Fruit fly (Drosophila melanogaster) whole organism, embryonic: ENCODE data around the gene CG5697.

ENCODE experiments used
- Atf-2 ChIP-seq: fragments of 200-800 bp; sonication (Bioruptor generic); optimal IDR thresholded peaks from 2 replicates; lab custom pipeline; 2016; ENCODE audit warnings: missing biosample characterization, missing genetic modification characterization
- B-H1 ChIP-seq: fragments of 200-800 bp; sonication (Bioruptor generic); IDR thresholded peaks from 3 replicates; pipeline ENCODE4 v1.3.6; 2022; ENCODE audit warnings: missing biosample characterization, missing genetic modification characterization
- CG12219 ChIP-seq: fragments of 200-800 bp; sonication (Bioruptor generic); optimal IDR thresholded peaks from 3 replicates; lab custom pipeline; 2018; ENCODE audit warnings: missing biosample characterization, mild to moderate bottlenecking, missing genetic modification characterization
- CG14441 ChIP-seq: fragments of 200-800 bp; sonication (Bioruptor generic); IDR thresholded peaks from 2 replicates; pipeline ENCODE4 v1.3.6; 2022; ENCODE audit warnings: missing biosample characterization, missing genetic modification characterization
- CG15696 ChIP-seq: fragments of 200-800 bp; sonication (Bioruptor generic); optimal IDR thresholded peaks from 2 replicates; lab custom pipeline; 2019; ENCODE audit warnings: missing biosample characterization, mild to moderate bottlenecking, missing genetic modification characterization, moderate library complexity
- CG17385 ChIP-seq: fragments of 200-800 bp; sonication (Bioruptor generic); optimal IDR thresholded peaks from 3 replicates; lab custom pipeline; 2018; ENCODE audit warnings: missing biosample characterization, mild to moderate bottlenecking, missing genetic modification characterization
- CG17802 ChIP-seq: fragments of 200-800 bp; sonication (Bioruptor generic); optimal IDR thresholded peaks from 2 replicates; lab custom pipeline; 2018; ENCODE audit warnings: missing biosample characterization, mild to moderate bottlenecking, missing genetic modification characterization, moderate library complexity
- CG1792 ChIP-seq: fragments of 200-800 bp; sonication (Bioruptor generic); optimal IDR thresholded peaks from 2 replicates; lab custom pipeline; 2016; ENCODE audit warnings: missing biosample characterization, missing genetic modification characterization
- CG18011 ChIP-seq: fragments of 200-800 bp; sonication (Bioruptor generic); optimal IDR thresholded peaks from 2 replicates; lab custom pipeline; 2017; ENCODE audit warnings: missing biosample characterization, missing genetic modification characterization, mild to moderate bottlenecking, moderate library complexity, missing genotype
- CG2678 ChIP-seq: fragments of 200-800 bp; sonication (Bioruptor generic); optimal IDR thresholded peaks from 3 replicates; lab custom pipeline; 2019; ENCODE audit warnings: missing biosample characterization, mild to moderate bottlenecking, missing genetic modification characterization, moderate library complexity
- CG30431 ChIP-seq: fragments of 200-800 bp; sonication (Bioruptor generic); optimal IDR thresholded peaks from 2 replicates; lab custom pipeline; 2017; ENCODE audit warnings: missing biosample characterization, missing genetic modification characterization
- CG31224 ChIP-seq: fragments of 200-800 bp; sonication (Bioruptor generic); IDR thresholded peaks from 2 replicates; pipeline ENCODE4 v1.3.6; 2022; ENCODE audit warnings: missing biosample characterization, missing genetic modification characterization
- CG32532 ChIP-seq: fragments of 200-800 bp; sonication (Bioruptor generic); IDR thresholded peaks from 2 replicates; pipeline ENCODE4 v1.3.6; 2022; ENCODE audit warnings: missing biosample characterization, missing genetic modification characterization
- CG32767 ChIP-seq: fragments of 200-800 bp; sonication (Bioruptor generic); IDR thresholded peaks from 2 replicates; pipeline ENCODE4 v1.3.6; 2022; ENCODE audit warnings: missing biosample characterization, missing genetic modification characterization
- CG34376 ChIP-seq: fragments of 200-800 bp; sonication (Bioruptor generic); optimal IDR thresholded peaks from 2 replicates; lab custom pipeline; 2018; ENCODE audit warnings: missing biosample characterization, mild to moderate bottlenecking, missing genetic modification characterization
- CG3838 ChIP-seq: fragments of 200-800 bp; sonication (Bioruptor generic); optimal IDR thresholded peaks from 3 replicates; lab custom pipeline; 2016; ENCODE audit warnings: missing biosample characterization, missing genetic modification characterization
- CG6175 ChIP-seq: fragments of 200-800 bp; sonication (Bioruptor generic); IDR thresholded peaks from 3 replicates; pipeline ENCODE4 v1.3.6; 2022; ENCODE audit warnings: missing biosample characterization, missing genetic modification characterization
- CG7556 ChIP-seq: fragments of 200-800 bp; sonication (Bioruptor generic); optimal IDR thresholded peaks from 2 replicates; lab custom pipeline; 2017; ENCODE audit warnings: missing biosample characterization, mild to moderate bottlenecking, missing genetic modification characterization
- CG8089 ChIP-seq: fragments of 200-800 bp; sonication (Bioruptor generic); optimal IDR thresholded peaks from 3 replicates; lab custom pipeline; 2016; ENCODE audit warnings: missing biosample characterization, missing genetic modification characterization
- D19A ChIP-seq: fragments of 200-800 bp; optimal IDR thresholded peaks from 3 replicates; lab custom pipeline; 2019; ENCODE audit warnings: missing biosample characterization, mild to moderate bottlenecking, missing genetic modification characterization, moderate library complexity
- D19B ChIP-seq: fragments of 200-800 bp; sonication (Bioruptor generic); optimal IDR thresholded peaks from 2 replicates; lab custom pipeline; 2017; ENCODE audit warnings: missing biosample characterization, mild to moderate bottlenecking, missing genetic modification characterization
- Dad ChIP-seq: fragments of 200-800 bp; sonication (Bioruptor generic); optimal IDR thresholded peaks from 3 replicates; lab custom pipeline; 2016; ENCODE audit warnings: missing biosample characterization, missing genetic modification characterization
- ERR ChIP-seq: fragments of 200-800 bp; sonication (Bioruptor generic); optimal IDR thresholded peaks from 2 replicates; lab custom pipeline; 2016; ENCODE audit warnings: missing biosample characterization, missing genetic modification characterization
- Fer3 ChIP-seq: fragments of 200-800 bp; sonication (Bioruptor generic); optimal IDR thresholded peaks from 2 replicates; lab custom pipeline; 2018; ENCODE audit warnings: missing biosample characterization, mild to moderate bottlenecking, missing genetic modification characterization, moderate library complexity
- Hand ChIP-seq: fragments of 200-800 bp; sonication (Bioruptor generic); optimal IDR thresholded peaks from 2 replicates; lab custom pipeline; 2017; ENCODE audit warnings: mild to moderate bottlenecking, missing biosample characterization, missing genetic modification reagents, missing genetic modification characterization
- Hsf ChIP-seq: fragments of 200-800 bp; sonication (Bioruptor generic); optimal IDR thresholded peaks from 3 replicates; lab custom pipeline; 2016; ENCODE audit warnings: missing biosample characterization, missing genetic modification characterization
- Lpt ChIP-seq: fragments of >200 bp; optimal IDR thresholded peaks from 2 replicates; lab custom pipeline; 2018; ENCODE audit warnings: missing biosample characterization, missing genetic modification characterization
- Mad ChIP-seq: fragments of 200-800 bp; sonication (Bioruptor generic); optimal IDR thresholded peaks from 2 replicates; lab custom pipeline; 2016; ENCODE audit warnings: missing biosample characterization, missing genetic modification characterization
- Nf-YC ChIP-seq: fragments of 200-800 bp; optimal IDR thresholded peaks from 3 replicates; lab custom pipeline; 2019; ENCODE audit warnings: missing biosample characterization, mild to moderate bottlenecking, missing genetic modification characterization, moderate library complexity
- Ravus ChIP-seq: fragments of 200-800 bp; sonication (Bioruptor generic); IDR thresholded peaks from 2 replicates; pipeline ENCODE4 v1.3.6; 2022; ENCODE audit warnings: missing biosample characterization, missing genetic modification characterization
- Sin3A ChIP-seq: fragments of >200 bp; optimal IDR thresholded peaks from 2 replicates; lab custom pipeline; 2018
- Sry-δ ChIP-seq: fragments of 200-800 bp; sonication (Bioruptor generic); optimal IDR thresholded peaks from 2 replicates; lab custom pipeline; 2016; ENCODE audit warnings: missing biosample characterization, missing genetic modification characterization
- Ssrp ChIP-seq: fragments of 200-800 bp; sonication (Bioruptor generic); optimal IDR thresholded peaks from 2 replicates; lab custom pipeline; 2018; ENCODE audit warnings: missing biosample characterization, mild to moderate bottlenecking, missing genetic modification characterization, moderate library complexity
- YL-1 ChIP-seq: fragments of 200-800 bp; sonication (Bioruptor generic); optimal IDR thresholded peaks from 3 replicates; lab custom pipeline; 2017; ENCODE audit warnings: missing biosample characterization, mild to moderate bottlenecking, missing genetic modification characterization
- croc ChIP-seq: fragments of 200-800 bp; sonication (Bioruptor generic); conservative IDR thresholded peaks from 3 replicates; pipeline ENCODE4 v1.3.6; 2022; ENCODE audit warnings: missing biosample characterization, missing genetic modification characterization
- crol ChIP-seq: fragments of 200-800 bp; sonication (Bioruptor generic); IDR thresholded peaks from 2 replicates; pipeline ENCODE4 v1.3.6; 2022; ENCODE audit warnings: missing biosample characterization, missing genetic modification characterization
- emc ChIP-seq: fragments of 200-800 bp; sonication (Bioruptor generic); optimal IDR thresholded peaks from 2 replicates; lab custom pipeline; 2016; ENCODE audit warnings: missing biosample characterization, missing genetic modification characterization
- ems ChIP-seq: fragments of 200-800 bp; sonication (Bioruptor generic); optimal IDR thresholded peaks from 3 replicates; lab custom pipeline; 2016; ENCODE audit warnings: missing biosample characterization, missing genetic modification characterization
- gt ChIP-seq: fragments of 200-800 bp; sonication (Bioruptor generic); IDR thresholded peaks from 2 replicates; pipeline ENCODE4 v1.3.6; 2022; ENCODE audit warnings: missing biosample characterization, missing genetic modification characterization
- ham ChIP-seq: fragments of 200-800 bp; sonication (Bioruptor generic); IDR thresholded peaks from 2 replicates; pipeline ENCODE4 v1.3.6; 2022; ENCODE audit warnings: missing biosample characterization, missing genetic modification characterization
- jigr1 ChIP-seq: fragments of 200-800 bp; sonication (Bioruptor generic); IDR thresholded peaks from 3 replicates; pipeline ENCODE4 v1.3.6; 2022; ENCODE audit warnings: missing biosample characterization, missing genetic modification characterization
- kay ChIP-seq: fragments of 200-800 bp; sonication (Bioruptor generic); optimal IDR thresholded peaks from 2 replicates; lab custom pipeline; 2016; ENCODE audit warnings: missing biosample characterization, missing genetic modification characterization
- lilli ChIP-seq: fragments of 200-800 bp; sonication (Bioruptor generic); optimal IDR thresholded peaks from 3 replicates; lab custom pipeline; 2016; ENCODE audit warnings: missing biosample characterization, missing genetic modification characterization
- mld ChIP-seq: fragments of 200-800 bp; sonication (Bioruptor generic); IDR thresholded peaks from 3 replicates; pipeline ENCODE4 v1.3.6; 2022; ENCODE audit warnings: missing biosample characterization, missing genetic modification characterization; ENCODE audit not compliant: partially characterized antibody
- odd ChIP-seq: fragments of 200-800 bp; sonication (Bioruptor generic); optimal IDR thresholded peaks from 2 replicates; lab custom pipeline; 2017; ENCODE audit warnings: missing biosample characterization, mild to moderate bottlenecking, missing genetic modification characterization
- psq ChIP-seq: fragments of 200-800 bp; sonication (Bioruptor generic); optimal IDR thresholded peaks from 2 replicates; lab custom pipeline; 2017; ENCODE audit warnings: missing biosample characterization, missing genetic modification characterization
- pum ChIP-seq: fragments of 200-800 bp; sonication (Bioruptor generic); optimal IDR thresholded peaks from 2 replicates; lab custom pipeline; 2016; ENCODE audit warnings: missing biosample characterization, missing genetic modification characterization
- sens-2 ChIP-seq: fragments of 200-800 bp; sonication (Bioruptor generic); IDR thresholded peaks from 2 replicates; pipeline ENCODE4 v1.3.6; 2022; ENCODE audit warnings: missing biosample characterization, missing genetic modification characterization
- sna ChIP-seq: fragments of 200-800 bp; sonication (Bioruptor generic); IDR thresholded peaks from 2 replicates; pipeline ENCODE4 v1.3.6; 2022; ENCODE audit warnings: missing biosample characterization, missing genetic modification characterization; ENCODE audit not compliant: partially characterized antibody
- z ChIP-seq: fragments of 200-800 bp; sonication (Bioruptor generic); IDR thresholded peaks from 3 replicates; pipeline ENCODE4 v1.3.6; 2022; ENCODE audit warnings: missing biosample characterization, missing genetic modification characterization
- zf30C ChIP-seq: fragments of 200-800 bp; sonication (Bioruptor generic); optimal IDR thresholded peaks from 3 replicates; lab custom pipeline; 2018; ENCODE audit warnings: missing biosample characterization, mild to moderate bottlenecking, missing genetic modification characterization

The CG5697 gene

dm6 chr3R:21064000-21064924, 48.5 kb downstream of the CG5697 start, which contains the start of gene Cortactin (continued):
- no peak for TF ChIP-seq Mad
- no peak for TF ChIP-seq CG15696 (tag; lab: Kevin White, UChicago)
- peak; percentile 68 for TF ChIP-seq CG34376
- TF ChIP-seq CG6175 (GFP tag; lab: Robert Waterston, UW), result no peak
- TF ChIP-seq D19A, result no peak
- TF ChIP-seq CG7556 (GFP tag; lab: Kevin White, UChicago), result no peak
- TF ChIP-seq D19B (GFP tag; lab: Kevin White, UChicago), result no peak
- no peak for TF ChIP-seq pum (GFP tag; lab: Kevin White, UChicago)
- no peak for TF ChIP-seq CG17385 (GFP tag; lab: Kevin White, UChicago)
- no peak for TF ChIP-seq jigr1
- TF ChIP-seq odd (GFP tag; lab: Kevin White, UChicago), result no peak
- peak; percentile 98 for TF ChIP-seq CG18011 (GFP tag; lab: Kevin White, UChicago)
- TF ChIP-seq emc (GFP tag; lab: Kevin White, UChicago), result no peak
- no peak for TF ChIP-seq Ssrp (tag; lab: Kevin White, UChicago)
- TF ChIP-seq CG2678, result no peak
- TF ChIP-seq CG3838 (GFP tag; lab: Kevin White, UChicago), result no peak
- TF ChIP-seq Ravus, result no peak
- no peak for TF ChIP-seq Dad
- TF ChIP-seq Atf-2 (GFP tag; lab: Kevin White, UChicago), result no peak
- TF ChIP-seq Hsf (GFP tag; lab: Kevin White, UChicago), result no peak
- no peak for TF ChIP-seq Fer3
- TF ChIP-seq ems (GFP tag; lab: Kevin White, UChicago), result no peak
- no peak for TF ChIP-seq sens-2 (GFP tag; lab: Robert Waterston, UW)
- peak; percentile 30 for TF ChIP-seq YL-1 (GFP tag; lab: Kevin White, UChicago)
- peak; percentile 84 for TF ChIP-seq Sry-δ (GFP tag; lab: Kevin White, UChicago)
- no peak for TF ChIP-seq CG1792 (GFP tag; lab: Kevin White, UChicago)
- no peak for TF ChIP-seq crol (GFP tag; lab: Robert Waterston, UW)
- TF ChIP-seq gt (GFP tag; lab: Robert Waterston, UW), result no peak
- no peak for TF ChIP-seq croc (GFP tag; lab: Robert Waterston, UW)
- TF ChIP-seq ham, result no peak
- no peak for TF ChIP-seq CG30431 (GFP tag; lab: Kevin White, UChicago)
- peak; percentile 48 for TF ChIP-seq kay (GFP tag; lab: Kevin White, UChicago)
- no peak for TF ChIP-seq psq (GFP tag; lab: Kevin White, UChicago)
- no peak for TF ChIP-seq z (GFP tag; lab: Robert Waterston, UW)
- TF ChIP-seq Hand (GFP tag; lab: Kevin White, UChicago), result no peak
- TF ChIP-seq Nf-YC (tag; lab: Kevin White, UChicago), result peak; percentile 58
- no peak for TF ChIP-seq lilli (GFP tag; lab: Kevin White, UChicago)
- TF ChIP-seq CG17802 (tag; lab: Kevin White, UChicago), result no peak
- TF ChIP-seq Lpt (GFP tag; lab: Kevin White, UChicago), result no peak
- no peak for TF ChIP-seq B-H1
- TF ChIP-seq Sin3A, result no peak
- no peak for TF ChIP-seq zf30C (GFP tag; lab: Kevin White, UChicago)
- TF ChIP-seq CG14441 (GFP tag; lab: Robert Waterston, UW), result no peak
- TF ChIP-seq CG12219 (GFP tag; lab: Kevin White, UChicago), result no peak
- TF ChIP-seq CG31224 (GFP tag; lab: Robert Waterston, UW), result no peak
- TF ChIP-seq sna (GFP tag; lab: Robert Waterston, UW), result peak; percentile 89
- TF ChIP-seq CG32767 (GFP tag; lab: Robert Waterston, UW), result no peak
- TF ChIP-seq ERR (GFP tag; lab: Kevin White, UChicago), result no peak
- TF ChIP-seq CG8089, result no peak
- TF ChIP-seq mld (GFP tag; lab: Robert Waterston, UW), result peak; percentile 70
- TF ChIP-seq CG32532 (GFP tag; lab: Robert Waterston, UW), result no peak
